Worm (Caenorhabditis elegans): ENCODE measurements around the gene nlp-5.

nlp-5 gene

ce11 chrII:8238155-8238554, at the start of gene nlp-5:
Gene nlp-5, plus strand, starts transcription at chrII:8238455.
- TF ChIP-seq flt-1 (GFP tag; IDR thresholded peaks at IDR 0.05) (no peak), hmbx-1 (tag; optimal IDR thresholded peaks at IDR 0.05) (no peak), B0310.2 (tag; optimal IDR thresholded peaks at IDR 0.05) (no peak), aly-1 (tag; optimal IDR thresholded peaks at IDR 0.05) (no peak), sea-1 (GFP tag; conservative IDR thresholded peaks at IDR 0.05) (no peak), ama-1 (optimal IDR thresholded peaks at IDR 0.05) (no peak), F13C5.2 (tag; optimal IDR thresholded peaks at IDR 0.05) (no peak), ets-7 (tag; optimal IDR thresholded peaks at IDR 0.05) (no peak), hnd-1 (tag; optimal IDR thresholded peaks at IDR 0.05) (no peak), tra-4 (tag; optimal IDR thresholded peaks at IDR 0.05) (no peak), tbx-37 (GFP tag; conservative IDR thresholded peaks at IDR 0.05) (no peak), ceh-36 (tag; optimal IDR thresholded peaks at IDR 0.05) (no peak), ceh-13 (GFP tag; optimal IDR thresholded peaks at IDR 0.05) (no peak), pes-1 (GFP tag; IDR thresholded peaks at IDR 0.05) (no peak), hmg-4 (GFP tag; optimal IDR thresholded peaks at IDR 0.05) (no peak)

ce11 chrII:8190455-8190854, 47.8 kb upstream of the nlp-5 start, which contains the start of gene T05C12.8:
Gene T05C12.8, minus strand, starts transcription at chrII:8190555.
- no peak for TF ChIP-seq tbx-37 (GFP tag; conservative IDR thresholded peaks at IDR 0.05)
- no peak for TF ChIP-seq sea-1 (GFP tag; conservative IDR thresholded peaks at IDR 0.05)
- TF ChIP-seq aly-1 (tag; optimal IDR thresholded peaks at IDR 0.05), result no peak
- TF ChIP-seq hnd-1 (tag; optimal IDR thresholded peaks at IDR 0.05), result no peak
- no peak for TF ChIP-seq tbx-11 (GFP tag; IDR thresholded peaks at IDR 0.05)
- TF ChIP-seq tra-4 (tag; optimal IDR thresholded peaks at IDR 0.05), result no peak
- TF ChIP-seq hmbx-1 (tag; optimal IDR thresholded peaks at IDR 0.05), result no peak
- TF ChIP-seq ceh-36 (tag; optimal IDR thresholded peaks at IDR 0.05), result no peak
- no peak for TF ChIP-seq B0310.2 (tag; optimal IDR thresholded peaks at IDR 0.05)
- TF ChIP-seq ama-1 (optimal IDR thresholded peaks at IDR 0.05), result no peak

- TF ChIP-seq hmbx-1 (tag; optimal IDR thresholded peaks at IDR 0.05), result no peak
- no peak for TF ChIP-seq sea-1 (GFP tag; conservative IDR thresholded peaks at IDR 0.05)
- no peak for TF ChIP-seq hnd-1 (tag; optimal IDR thresholded peaks at IDR 0.05)
- TF ChIP-seq scrt-1 (GFP tag; IDR thresholded peaks at IDR 0.05), result no peak
- TF ChIP-seq B0310.2 (tag; optimal IDR thresholded peaks at IDR 0.05), result no peak
- no peak for TF ChIP-seq pes-1 (GFP tag; IDR thresholded peaks at IDR 0.05)
- TF ChIP-seq tbx-11 (GFP tag; IDR thresholded peaks at IDR 0.05), result no peak
- TF ChIP-seq ama-1 (optimal IDR thresholded peaks at IDR 0.05), result no peak
- no peak for TF ChIP-seq tra-4 (tag; optimal IDR thresholded peaks at IDR 0.05)
- TF ChIP-seq F13C5.2 (tag; optimal IDR thresholded peaks at IDR 0.05), result no peak
Observed at ce11 chrII:8193126-8193525, 45.1 kb upstream of the nlp-5 start, which contains the start of gene T05C12.9. Gene T05C12.9, minus strand, starts transcription at chrII:8193226.

ce11 chrII:8193922-8194321, 44.3 kb upstream of the nlp-5 start:
- TF ChIP-seq tra-4 (tag; optimal IDR thresholded peaks at IDR 0.05), result no peak
- TF ChIP-seq hmg-4 (GFP tag; optimal IDR thresholded peaks at IDR 0.05), result no peak
- no peak for TF ChIP-seq ets-7 (tag; optimal IDR thresholded peaks at IDR 0.05)
- no peak for TF ChIP-seq tbx-11 (GFP tag; IDR thresholded peaks at IDR 0.05)
- TF ChIP-seq ceh-36 (tag; optimal IDR thresholded peaks at IDR 0.05), result no peak
- TF ChIP-seq sea-1 (GFP tag; conservative IDR thresholded peaks at IDR 0.05), result no peak
- no peak for TF ChIP-seq pes-1 (GFP tag; IDR thresholded peaks at IDR 0.05)
- TF ChIP-seq hmbx-1 (tag; optimal IDR thresholded peaks at IDR 0.05), result no peak
- no peak for TF ChIP-seq aly-1 (tag; optimal IDR thresholded peaks at IDR 0.05)
- TF ChIP-seq F13C5.2 (tag; optimal IDR thresholded peaks at IDR 0.05), result no peak
- TF ChIP-seq hnd-1 (tag; optimal IDR thresholded peaks at IDR 0.05), result no peak
- no peak for TF ChIP-seq tbx-37 (GFP tag; conservative IDR thresholded peaks at IDR 0.05)
- no peak for TF ChIP-seq ama-1 (optimal IDR thresholded peaks at IDR 0.05)
- no peak for TF ChIP-seq ceh-13 (GFP tag; optimal IDR thresholded peaks at IDR 0.05)
- TF ChIP-seq flt-1 (GFP tag; IDR thresholded peaks at IDR 0.05), result no peak
- no peak for TF ChIP-seq scrt-1 (GFP tag; IDR thresholded peaks at IDR 0.05)
- no peak for TF ChIP-seq B0310.2 (tag; optimal IDR thresholded peaks at IDR 0.05)

- TF ChIP-seq tra-4 (tag; optimal IDR thresholded peaks at IDR 0.05), result no peak
- TF ChIP-seq ceh-36 (tag; optimal IDR thresholded peaks at IDR 0.05), result no peak
- no peak for TF ChIP-seq pes-1 (GFP tag; IDR thresholded peaks at IDR 0.05)
- TF ChIP-seq tbx-37 (GFP tag; conservative IDR thresholded peaks at IDR 0.05), result no peak
- no peak for TF ChIP-seq ets-7 (tag; optimal IDR thresholded peaks at IDR 0.05)
- no peak for TF ChIP-seq hmg-4 (GFP tag; optimal IDR thresholded peaks at IDR 0.05)
- no peak for TF ChIP-seq hnd-1 (tag; optimal IDR thresholded peaks at IDR 0.05)
- TF ChIP-seq scrt-1 (GFP tag; IDR thresholded peaks at IDR 0.05), result no peak
- no peak for TF ChIP-seq hmbx-1 (tag; optimal IDR thresholded peaks at IDR 0.05)
- TF ChIP-seq F13C5.2 (tag; optimal IDR thresholded peaks at IDR 0.05), result no peak
- TF ChIP-seq tbx-11 (GFP tag; IDR thresholded peaks at IDR 0.05), result no peak
- no peak for TF ChIP-seq B0310.2 (tag; optimal IDR thresholded peaks at IDR 0.05)
- no peak for TF ChIP-seq ama-1 (optimal IDR thresholded peaks at IDR 0.05)
- TF ChIP-seq ceh-13 (GFP tag; optimal IDR thresholded peaks at IDR 0.05), result no peak
- no peak for TF ChIP-seq sea-1 (GFP tag; conservative IDR thresholded peaks at IDR 0.05)
- no peak for TF ChIP-seq aly-1 (tag; optimal IDR thresholded peaks at IDR 0.05)
- no peak for TF ChIP-seq flt-1 (GFP tag; IDR thresholded peaks at IDR 0.05)
Observed at ce11 chrII:8198503-8198902, 39.8 kb upstream of the nlp-5 start, which contains the start of gene qua-1. Gene qua-1, plus strand, starts transcription at chrII:8198803.

- TF ChIP-seq hmbx-1 (tag; optimal IDR thresholded peaks at IDR 0.05) (no peak), B0310.2 (tag; optimal IDR thresholded peaks at IDR 0.05) (no peak), ceh-36 (tag; optimal IDR thresholded peaks at IDR 0.05) (no peak), ama-1 (optimal IDR thresholded peaks at IDR 0.05) (no peak), sea-1 (GFP tag; conservative IDR thresholded peaks at IDR 0.05) (no peak), aly-1 (tag; optimal IDR thresholded peaks at IDR 0.05) (no peak), ets-7 (tag; optimal IDR thresholded peaks at IDR 0.05) (no peak), F13C5.2 (tag; optimal IDR thresholded peaks at IDR 0.05) (no peak), tbx-11 (GFP tag; IDR thresholded peaks at IDR 0.05) (no peak)
Observed at ce11 chrII:8199803-8200202, 38.5 kb upstream of the nlp-5 start.

ce11 chrII:8204039-8204438, 34.2 kb upstream of the nlp-5 start, which contains the start of gene col-76:
Gene col-76, plus strand, starts transcription at chrII:8204339.
- TF ChIP-seq hmbx-1 (tag; optimal IDR thresholded peaks at IDR 0.05), result no peak
- TF ChIP-seq ets-7 (tag; optimal IDR thresholded peaks at IDR 0.05), result no peak
- no peak for TF ChIP-seq F13C5.2 (tag; optimal IDR thresholded peaks at IDR 0.05)

Data from whole organism, early embryonic.